Worm (Caenorhabditis elegans) whole organism, L4/young adult: ENCODE results near the gene fbxa-71.

Experiments used
- dao-5 ChIP-seq: sonication (generic microtip); optimal IDR thresholded peaks from 2 replicates; lab custom pipeline; 2016; ENCODE audit warnings: missing genotype, missing genetic modification characterization, moderate library complexity, missing compliant biosample characterization
- him-1 ChIP-seq: sonication (generic microtip); optimal IDR thresholded peaks from 2 replicates; lab custom pipeline; 2016; ENCODE audit warnings: missing genotype, missing genetic modification reagents, missing genetic modification characterization, missing compliant biosample characterization

DNA sequence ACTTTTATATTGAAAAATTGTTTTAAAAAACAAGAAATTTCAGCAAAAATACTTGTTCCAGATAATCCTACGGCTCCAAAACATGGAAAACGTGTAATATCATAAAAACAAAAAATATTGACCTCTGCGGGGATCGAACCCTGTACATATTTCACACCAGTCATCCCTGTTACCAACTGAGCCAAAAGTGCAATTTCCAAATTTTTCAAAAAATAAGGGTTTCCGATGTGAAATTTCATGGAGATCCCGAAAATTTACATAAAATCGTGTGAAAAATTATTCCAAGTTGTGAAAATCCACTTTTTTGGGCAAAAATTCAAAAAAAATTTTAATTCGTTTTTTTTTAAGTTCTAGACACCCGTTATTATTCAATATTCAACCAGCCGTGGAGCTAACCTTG lies 48.5 kb downstream of the fbxa-71 start:
- TF ChIP-seq him-1 (tag; lab: Kevin White, UChicago): no peak
- no peak for TF ChIP-seq dao-5 (tag; lab: Kevin White, UChicago)
